Worm (Caenorhabditis elegans) whole organism, L4 larva: ENCODE measurements around the gene R53.5.

Source experiments
- F26F4.8 ChIP-seq: fragments of 200-800 bp; sonication (Bioruptor generic); conservative IDR thresholded peaks from 2 replicates; pipeline ENCODE4 v1.3.6; 2022; ENCODE audit warnings: missing genetic modification characterization, missing compliant biosample characterization
- T20F7.1 ChIP-seq: fragments of 200-800 bp; sonication (Bioruptor generic); optimal IDR thresholded peaks from 2 replicates; lab custom pipeline; 2018; ENCODE audit warnings: mild to moderate bottlenecking, missing genetic modification characterization, missing compliant biosample characterization
- T26A8.4 ChIP-seq: fragments of 200-800 bp; sonication (Bioruptor generic); IDR thresholded peaks from 2 replicates; pipeline ENCODE4 v1.3.6; 2022; ENCODE audit warnings: missing genetic modification characterization, missing compliant biosample characterization
- ZK546.5 ChIP-seq, 2 experiments: sonication (generic microtip); optimal IDR thresholded peaks; 2 replicates each; lab custom pipeline; 2017; ENCODE audit warnings: missing biosample characterization in 2 of 2, missing genetic modification characterization in 2 of 2
- aha-1 ChIP-seq: fragments of 150-350 bp; peaks from one replicate; lab custom pipeline; 2014; ENCODE audit warnings: missing biosample characterization, missing genetic modification characterization
- ceh-20 ChIP-seq: fragments of 200-800 bp; sonication (Bioruptor generic); IDR thresholded peaks from 2 replicates; pipeline ENCODE4 v1.3.6; 2022; ENCODE audit warnings: missing genetic modification reagents, missing genetic modification characterization, missing compliant biosample characterization
- ceh-32 ChIP-seq: sonication (generic microtip); optimal IDR thresholded peaks from 2 replicates; lab custom pipeline; 2016; ENCODE audit warnings: mild to moderate bottlenecking, missing genetic modification characterization, missing compliant biosample characterization; ENCODE audit not compliant: poor library complexity
- ctbp-1 ChIP-seq: fragments of 200-800 bp; sonication (Bioruptor generic); IDR thresholded peaks from 2 replicates; pipeline ENCODE4 v1.3.6; 2022; ENCODE audit warnings: missing genetic modification reagents, missing genetic modification characterization, missing compliant biosample characterization
- daf-12 ChIP-seq: fragments of 150-350 bp; optimal IDR thresholded peaks from 2 replicates; lab custom pipeline; 2014; ENCODE audit warnings: missing biosample characterization, missing genetic modification reagents, missing genetic modification characterization
- daf-16 ChIP-seq, 3 experiments: sonication (generic microtip); optimal IDR thresholded peaks; 2 replicates each; lab custom pipeline; 2016 to 2017; ENCODE audit warnings: missing genetic modification characterization in 3 of 3, missing genetic modification reagents in 3 of 3, mild to moderate bottlenecking in 2 of 3, missing compliant biosample characterization in 2 of 3, missing biosample characterization in 1 of 3, moderate library complexity in 1 of 3
- dmd-6 ChIP-seq: fragments of 200-800 bp; sonication (Bioruptor generic); IDR thresholded peaks from 2 replicates; pipeline ENCODE4 v1.3.6; 2022; ENCODE audit warnings: missing genetic modification reagents, missing genetic modification characterization, missing compliant biosample characterization
- dmd-8 ChIP-seq: fragments of 200-800 bp; sonication (Bioruptor generic); IDR thresholded peaks from 2 replicates; pipeline ENCODE4 v1.3.6; 2022; ENCODE audit warnings: missing genetic modification characterization, missing compliant biosample characterization
- duxl-1 ChIP-seq: sonication (generic microtip); optimal IDR thresholded peaks from 2 replicates; lab custom pipeline; 2016; ENCODE audit warnings: mild to moderate bottlenecking, missing genetic modification characterization, moderate library complexity, missing compliant biosample characterization; ENCODE audit not compliant: poor library complexity
- dve-1 ChIP-seq: sonication (generic microtip); optimal IDR thresholded peaks from 2 replicates; lab custom pipeline; 2017; ENCODE audit warnings: antibody characterized with exemption, mild to moderate bottlenecking, missing genetic modification characterization, missing compliant biosample characterization; ENCODE audit not compliant: insufficient read depth
- egl-27 ChIP-seq: sonication (generic microtip); optimal IDR thresholded peaks from 3 replicates; lab custom pipeline; 2017; ENCODE audit warnings: missing biosample characterization, missing genetic modification reagents, missing genetic modification characterization
- gei-8 ChIP-seq: fragments of 200-800 bp; sonication (Bioruptor generic); optimal IDR thresholded peaks from 2 replicates; lab custom pipeline; 2018; ENCODE audit warnings: mild to moderate bottlenecking, missing genetic modification characterization, missing compliant biosample characterization
- hlh-11 ChIP-seq: fragments of 200-800 bp; sonication (Bioruptor generic); optimal IDR thresholded peaks from 2 replicates; lab custom pipeline; 2018; ENCODE audit warnings: mild to moderate bottlenecking, missing genetic modification characterization, missing compliant biosample characterization
- hlh-30 ChIP-seq: sonication (generic microtip); optimal IDR thresholded peaks from 2 replicates; lab custom pipeline; 2017; ENCODE audit warnings: antibody characterized with exemption, mild to moderate bottlenecking, missing genetic modification characterization, missing compliant biosample characterization; ENCODE audit not compliant: insufficient read depth
- lin-1 ChIP-seq: fragments of 200-800 bp; sonication (Bioruptor generic); IDR thresholded peaks from 2 replicates; pipeline ENCODE4 v1.3.6; 2022; ENCODE audit warnings: missing genetic modification reagents, missing genetic modification characterization, missing compliant biosample characterization
- lin-15B ChIP-seq: fragments of 150-350 bp; sonication (generic microtip); optimal IDR thresholded peaks from 3 replicates; lab custom pipeline; 2014; ENCODE audit warnings: missing biosample characterization, missing genetic modification characterization
- lir-3 ChIP-seq: sonication (generic microtip); optimal IDR thresholded peaks from 2 replicates; lab custom pipeline; 2016; ENCODE audit warnings: mild to moderate bottlenecking, missing genetic modification characterization, missing compliant biosample characterization
- lsy-2 ChIP-seq, 2 experiments: fragments of 150-350 bp in 1 of 2; sonication (generic microtip) in 1 of 2; optimal IDR thresholded peaks; 2 replicates each; lab custom pipeline; 2014 to 2017; ENCODE audit warnings: missing biosample characterization in 2 of 2, missing genetic modification characterization in 2 of 2
- madf-5 ChIP-seq, 2 experiments: fragments of 200-800 bp; sonication (Bioruptor generic); IDR thresholded peaks; 2 replicates each; pipeline ENCODE4 v1.3.6; 2022; ENCODE audit warnings: missing compliant biosample characterization in 2 of 2, missing genetic modification characterization in 2 of 2
- madf-9 ChIP-seq: fragments of 200-800 bp; sonication (Bioruptor generic); conservative IDR thresholded peaks from 2 replicates; pipeline ENCODE4 v1.3.6; 2022; ENCODE audit warnings: missing genetic modification reagents, missing genetic modification characterization, missing compliant biosample characterization
- mep-1 ChIP-seq: fragments of 150-350 bp; sonication (generic microtip); optimal IDR thresholded peaks from 3 replicates; lab custom pipeline; 2014; ENCODE audit warnings: missing biosample characterization, missing genetic modification characterization
- mxl-3 ChIP-seq: fragments of 200-800 bp; sonication (Bioruptor generic); optimal IDR thresholded peaks from 2 replicates; lab custom pipeline; 2018; ENCODE audit warnings: mild to moderate bottlenecking, missing genetic modification characterization, missing compliant biosample characterization
- nhr-10 ChIP-seq: fragments of 150-350 bp; optimal IDR thresholded peaks from 2 replicates; lab custom pipeline; 2014; ENCODE audit warnings: missing biosample characterization, missing genetic modification characterization
- nhr-11 ChIP-seq: fragments of 150-350 bp; optimal IDR thresholded peaks from 2 replicates; lab custom pipeline; 2014; ENCODE audit warnings: missing biosample characterization, missing genetic modification characterization
- nhr-25 ChIP-seq: sonication (generic microtip); optimal IDR thresholded peaks from 2 replicates; lab custom pipeline; 2017; ENCODE audit warnings: missing genetic modification characterization, mild to moderate bottlenecking, missing compliant biosample characterization, antibody characterized with exemption, moderate library complexity, borderline replicate concordance; ENCODE audit not compliant: insufficient read depth
- nhr-28 ChIP-seq: fragments of 150-350 bp; optimal IDR thresholded peaks from 2 replicates; lab custom pipeline; 2014; ENCODE audit warnings: missing biosample characterization, missing genetic modification characterization
- nhr-76 ChIP-seq: fragments of 150-350 bp; optimal IDR thresholded peaks from 2 replicates; lab custom pipeline; 2014; ENCODE audit warnings: missing biosample characterization, missing genetic modification characterization
- nhr-77 ChIP-seq: fragments of 150-350 bp; optimal IDR thresholded peaks from 2 replicates; lab custom pipeline; 2014; ENCODE audit warnings: missing biosample characterization, missing genetic modification characterization
- pha-4 ChIP-seq, 2 experiments: fragments of 150-350 bp in 1 of 2; fragments of 200-800 bp in 1 of 2; sonication (Bioruptor generic) in 1 of 2; IDR thresholded peaks in 1 of 2; optimal IDR thresholded peaks in 1 of 2; 2 replicates each; pipeline versions ENCODE4 v1.3.6 to Lab custom; 2014 to 2022; ENCODE audit warnings: missing genetic modification characterization in 2 of 2, missing genetic modification reagents in 2 of 2, missing biosample characterization in 1 of 2, missing compliant biosample characterization in 1 of 2
- pqm-1 ChIP-seq: sonication (generic microtip); optimal IDR thresholded peaks from 2 replicates; lab custom pipeline; 2017; ENCODE audit warnings: missing biosample characterization, missing genetic modification characterization
- snpc-4 ChIP-seq: fragments of 150-350 bp; optimal IDR thresholded peaks from 2 replicates; lab custom pipeline; 2014; ENCODE audit warnings: missing biosample characterization, missing genetic modification characterization
- tag-97 ChIP-seq: fragments of 200-800 bp; sonication (Bioruptor generic); IDR thresholded peaks from 2 replicates; pipeline ENCODE4 v1.3.6; 2022; ENCODE audit warnings: missing genetic modification characterization, missing compliant biosample characterization
- unc-130 ChIP-seq: sonication (generic microtip); optimal IDR thresholded peaks from 2 replicates; lab custom pipeline; 2016; ENCODE audit warnings: missing genetic modification reagents, missing genetic modification characterization, missing compliant biosample characterization
- unc-62 ChIP-seq, 3 experiments: fragments of 150-350 bp in 1 of 3; sonication (generic microtip); optimal IDR thresholded peaks in 2 of 3; peaks in 1 of 3; 1 replicate in 1 of 3; 2 replicates in 2 of 3; lab custom pipeline; 2014 to 2017; ENCODE audit warnings: missing biosample characterization in 3 of 3, missing genetic modification characterization in 3 of 3, missing genetic modification reagents in 3 of 3, missing genotype in 1 of 3
- zfp-2 ChIP-seq: sonication (generic microtip); optimal IDR thresholded peaks from 2 replicates; lab custom pipeline; 2016; ENCODE audit warnings: mild to moderate bottlenecking, missing genetic modification characterization, missing compliant biosample characterization
- ztf-11 ChIP-seq: fragments of 150-350 bp; optimal IDR thresholded peaks from 2 replicates; lab custom pipeline; 2014; ENCODE audit warnings: missing biosample characterization, missing genetic modification characterization

R53.5 gene

DNA sequence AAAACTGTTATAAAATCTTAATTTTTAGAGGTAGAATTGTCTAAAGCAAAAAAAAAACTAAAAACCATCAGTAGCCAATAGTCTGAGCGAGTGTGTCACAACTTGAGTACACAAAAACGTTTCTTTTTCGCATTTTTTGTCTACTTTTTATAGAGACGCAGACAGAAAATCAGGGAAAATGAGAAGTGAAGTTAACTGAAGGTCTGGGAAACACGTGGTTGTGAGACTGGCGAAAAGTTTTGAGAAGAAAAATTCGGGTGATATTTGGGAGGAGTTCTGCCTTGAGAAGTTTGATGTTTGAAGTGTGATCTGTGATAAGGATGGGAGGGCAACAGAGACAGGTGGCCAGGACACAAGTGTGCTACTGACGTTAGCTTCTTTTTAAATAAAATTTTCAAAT lies 32.7 kb downstream of the R53.5 start (continued):
- peak; percentile 7 to 88 for TF ChIP-seq lsy-2 (tag; optimal IDR thresholded peaks at IDR 0.05; lab: Kevin White, UChicago)
- TF ChIP-seq mxl-3 (GFP tag; lab: Kevin White, UChicago), result peak; percentile 100
- TF ChIP-seq tag-97 (GFP tag; lab: Robert Waterston, UW), result no peak
- TF ChIP-seq daf-12 (tag; lab: Kevin White, UChicago), result no peak
- TF ChIP-seq nhr-77 (tag; lab: Kevin White, UChicago), result peak; percentile 65
- TF ChIP-seq duxl-1 (tag; lab: Kevin White, UChicago), result no peak
- TF ChIP-seq T20F7.1 (GFP tag; lab: Kevin White, UChicago), result peak; percentile 76

DNA sequence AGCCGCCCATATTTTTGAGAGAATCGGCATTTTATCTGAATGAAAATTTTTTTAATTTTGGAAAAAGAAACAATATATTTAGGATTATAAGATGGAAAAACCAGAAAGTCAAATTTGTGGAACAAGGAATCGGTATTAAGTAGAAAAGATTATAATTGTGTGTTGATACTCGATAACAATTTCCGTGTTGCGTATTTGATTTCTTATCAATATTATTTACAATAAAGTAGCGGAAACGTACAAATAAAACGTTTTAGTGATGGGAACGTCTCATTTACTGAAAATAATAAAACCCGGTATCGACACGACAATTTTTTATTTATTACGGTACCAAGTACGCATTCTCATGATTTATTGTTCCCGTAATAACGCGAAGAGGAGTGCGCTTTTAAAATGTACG lies 33.4 kb downstream of the R53.5 start, which contains the start of gene C05C10.3:
C05C10.3 (minus strand) TSS at position 35 of the 400 bp plus-strand sequence.
- TF ChIP-seq nhr-28 (tag; lab: Kevin White, UChicago) (peak; percentile 2), F26F4.8 (GFP tag; lab: Robert Waterston, UW) (no peak), hlh-30 (tag; lab: Kevin White, UChicago) (no peak), daf-16 (GFP tag; optimal IDR thresholded peaks at IDR 0.05; lab: Kevin White, UChicago) (no peak), daf-16 (tag; optimal IDR thresholded peaks at IDR 0.05; lab: Kevin White, UChicago) (peak; percentile 82), dve-1 (tag; lab: Kevin White, UChicago) (peak; percentile 24), pqm-1 (peak; percentile 7), nhr-77 (tag; lab: Kevin White, UChicago) (peak; percentile 35), zfp-2 (tag; lab: Kevin White, UChicago) (no peak), aha-1 (tag; lab: Kevin White, UChicago) (no peak)

DNA sequence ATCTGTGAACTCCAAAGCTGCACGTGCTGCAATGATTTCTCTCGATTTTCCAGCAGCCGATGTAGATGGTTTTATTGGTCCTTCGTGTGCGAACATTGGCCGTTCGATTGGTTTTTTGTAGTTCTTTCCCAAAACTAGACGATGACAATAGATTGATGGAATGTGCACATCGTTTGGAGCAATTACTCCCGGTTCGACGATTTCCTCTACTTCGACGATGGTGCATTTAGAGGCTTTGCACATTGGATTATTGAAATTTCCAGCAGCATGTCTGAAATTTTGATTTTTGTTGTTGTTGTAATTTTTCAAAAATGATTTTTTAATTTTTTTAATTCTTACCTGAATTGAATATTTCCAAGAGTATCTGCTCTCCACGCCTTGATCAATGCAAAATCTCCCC lies 34.6 kb downstream of the R53.5 start:
- TF ChIP-seq ztf-11 (tag; lab: Kevin White, UChicago) (no peak), daf-16 (GFP tag; optimal IDR thresholded peaks at IDR 0.05; lab: Kevin White, UChicago) (no peak), daf-16 (tag; optimal IDR thresholded peaks at IDR 0.05; lab: Kevin White, UChicago) (peak; percentile 21), unc-62 (GFP tag; optimal IDR thresholded peaks at IDR 0.05 in 1 of 2; lab: Kevin White, UChicago) (peak in 1 of 2 experiments; percentile 55), unc-62 (tag; optimal IDR thresholded peaks at IDR 0.05; lab: Kevin White, UChicago) (no peak)

DNA sequence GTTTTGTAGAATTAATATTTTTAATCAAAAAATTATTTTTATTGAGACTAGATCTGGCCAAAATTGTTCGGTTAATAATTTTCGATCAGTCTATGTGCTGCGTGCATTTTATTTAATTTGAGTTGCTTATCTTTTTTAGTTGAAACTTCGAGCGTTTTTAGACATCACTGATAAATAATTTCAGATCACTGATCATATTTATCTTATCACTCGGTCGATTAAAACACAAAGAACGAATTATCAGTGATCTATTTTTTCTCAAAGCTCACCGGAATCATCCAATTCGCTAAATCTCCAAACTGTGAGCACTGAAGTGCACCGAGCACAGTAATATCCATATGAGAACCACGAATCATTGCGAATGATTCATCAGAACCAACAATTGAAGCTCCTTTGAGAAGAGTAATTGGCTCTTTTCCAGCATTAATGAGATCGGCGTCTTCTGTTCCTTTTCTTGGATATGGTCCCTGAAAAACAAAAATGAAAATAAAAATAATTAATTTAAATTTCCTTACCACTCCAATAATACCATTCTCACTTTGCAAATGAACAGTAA lies 35.2 kb downstream of the R53.5 start:
- no peak for TF ChIP-seq pha-4 (GFP tag; IDR thresholded peaks at IDR 0.05; lab: Robert Waterston, UW)
- TF ChIP-seq pha-4 (tag; optimal IDR thresholded peaks at IDR 0.05; lab: Kevin White, UChicago), result no peak
- no peak for TF ChIP-seq ZK546.5 (tag; optimal IDR thresholded peaks at IDR 0.05; lab: Kevin White, UChicago)
- TF ChIP-seq ceh-32 (tag; lab: Kevin White, UChicago), result no peak
- TF ChIP-seq unc-62 (GFP tag; optimal IDR thresholded peaks at IDR 0.05 in 1 of 2; lab: Kevin White, UChicago), result no peak
- no peak for TF ChIP-seq unc-62 (tag; optimal IDR thresholded peaks at IDR 0.05; lab: Kevin White, UChicago)
- TF ChIP-seq gei-8 (GFP tag; lab: Kevin White, UChicago), result no peak
- no peak for TF ChIP-seq dmd-8 (GFP tag; lab: Robert Waterston, UW)
- TF ChIP-seq T26A8.4 (GFP tag; lab: Robert Waterston, UW), result no peak
- no peak for TF ChIP-seq lir-3
- peak; percentile 26 for TF ChIP-seq duxl-1 (tag; lab: Kevin White, UChicago)
- TF ChIP-seq lsy-2 (tag; optimal IDR thresholded peaks at IDR 0.05; lab: Kevin White, UChicago), result no peak
- peak; percentile 1 for TF ChIP-seq nhr-28 (tag; lab: Kevin White, UChicago)
- no peak for TF ChIP-seq unc-130 (GFP tag; lab: Kevin White, UChicago)
- no peak for TF ChIP-seq ceh-20 (GFP tag; lab: Robert Waterston, UW)
- TF ChIP-seq nhr-25 (tag; lab: Kevin White, UChicago), result peak; percentile 16
- peak; percentile 32 for TF ChIP-seq hlh-11
- TF ChIP-seq lin-1 (GFP tag; lab: Robert Waterston, UW), result no peak
- no peak for TF ChIP-seq egl-27 (tag; lab: Kevin White, UChicago)
- TF ChIP-seq pqm-1, result peak; percentile 53
- no peak for TF ChIP-seq lin-15B (tag; lab: Kevin White, UChicago)
- TF ChIP-seq madf-5 (GFP tag; IDR thresholded peaks at IDR 0.05; lab: Robert Waterston, UW), result no peak
- TF ChIP-seq dmd-6 (GFP tag; lab: Robert Waterston, UW), result peak; percentile 64
- no peak for TF ChIP-seq ctbp-1 (GFP tag; lab: Robert Waterston, UW)
- peak; percentile 68 for TF ChIP-seq dve-1 (tag; lab: Kevin White, UChicago)
- TF ChIP-seq nhr-77 (tag; lab: Kevin White, UChicago), result no peak
- no peak for TF ChIP-seq nhr-76
- TF ChIP-seq madf-9, result 0 out of 2 replicates have a peak, but pooled peaks have one; percentile 8
- peak; percentile 3 for TF ChIP-seq nhr-10 (tag; lab: Kevin White, UChicago)
- no peak for TF ChIP-seq nhr-11 (tag; lab: Kevin White, UChicago)
- no peak for TF ChIP-seq snpc-4
- TF ChIP-seq daf-16 (GFP tag; optimal IDR thresholded peaks at IDR 0.05; lab: Kevin White, UChicago), result no peak
- peak; percentile 56 for TF ChIP-seq daf-16 (tag; optimal IDR thresholded peaks at IDR 0.05; lab: Kevin White, UChicago)
- peak; percentile 43 for TF ChIP-seq mep-1 (tag; lab: Kevin White, UChicago)
